Fruit fly (Drosophila melanogaster) ovary, adult (tissue): ENCODE data around the gene att-ORFB.
A peak's percentile ranks its signal among the peaks of the same experiment; 100 is the strongest.

Source experiments
- CG17801 ChIP-seq: fragments of 200-800 bp; optimal IDR thresholded peaks from 2 replicates; lab custom pipeline; 2019; ENCODE audit warnings: missing biosample characterization, mild to moderate bottlenecking, missing genetic modification characterization, moderate library complexity; ENCODE audit not compliant: partially characterized antibody

The att-ORFB gene

dm6 chr3R:20545678-20546077 is 8.5 kb downstream of the att-ORFB start:
- TF ChIP-seq CG17801 (GFP tag; lab: Kevin White, UChicago), result no peak

dm6 chr3R:20544952-20545351 is 9.2 kb downstream of the att-ORFB start:
- TF ChIP-seq CG17801 (GFP tag; lab: Kevin White, UChicago), result no peak

dm6 chr3R:20543719-20544118 is 10.5 kb downstream of the att-ORFB start:
- no peak for TF ChIP-seq CG17801 (GFP tag; lab: Kevin White, UChicago)

dm6 chr3R:20543220-20543619 is 11.0 kb downstream of the att-ORFB start:
- TF ChIP-seq CG17801 (GFP tag; lab: Kevin White, UChicago), result no peak

dm6 chr3R:20542283-20543144 is 11.7 kb downstream of the att-ORFB start:
- TF ChIP-seq CG17801 (GFP tag; lab: Kevin White, UChicago), result peak; percentile 7

- no peak for TF ChIP-seq CG17801 (GFP tag; lab: Kevin White, UChicago)
These were observed 19.6 kb downstream of the att-ORFB start, which contains the start of the genes MtnE and MtnD for dm6 chr3R:20534575-20534974. Gene MtnE (minus strand): TSS chr3R:20534704. Gene MtnD (plus strand): TSS chr3R:20534962.

- no peak for TF ChIP-seq CG17801 (GFP tag; lab: Kevin White, UChicago)
These were observed 41.8 kb downstream of the att-ORFB start, which contains the start of gene MFS9 for dm6 chr3R:20512368-20512767. Gene MFS9 (minus strand): TSS chr3R:20512468.

- no peak for TF ChIP-seq CG17801 (GFP tag; lab: Kevin White, UChicago)
These were observed 44.8 kb downstream of the att-ORFB start for dm6 chr3R:20509377-20509776.

dm6 chr3R:20504488-20504887 is 49.7 kb downstream of the att-ORFB start, which contains the start of gene Or92a:
Gene Or92a (plus strand): TSS chr3R:20504788.
- TF ChIP-seq CG17801 (GFP tag; lab: Kevin White, UChicago), result no peak

dm6 chr3R:20503646-20504045 is 50.6 kb downstream of the att-ORFB start, which contains the start of gene MtnB:
Gene MtnB (minus strand): TSS chr3R:20503746.
- TF ChIP-seq CG17801 (GFP tag; lab: Kevin White, UChicago), result no peak
